Worm (Caenorhabditis elegans) whole organism, L2 larva: ENCODE results near the gene C36B7.3.

ENCODE experiments used
- C34F6.9 ChIP-seq: fragments of 150-350 bp; optimal IDR thresholded peaks from 2 replicates; lab custom pipeline; 2014; ENCODE audit warnings: missing biosample characterization, missing genetic modification characterization
- F13H6.1 ChIP-seq: sonication (generic microtip); optimal IDR thresholded peaks from 2 replicates; lab custom pipeline; 2016; ENCODE audit warnings: missing genetic modification characterization, missing compliant biosample characterization
- R02D3.7 ChIP-seq: fragments of 150-350 bp; optimal IDR thresholded peaks from 2 replicates; lab custom pipeline; 2014; ENCODE audit warnings: missing biosample characterization, missing genetic modification characterization
- Y55F3AM.14 ChIP-seq: fragments of 200-800 bp; sonication (Bioruptor generic); optimal IDR thresholded peaks from 2 replicates; lab custom pipeline; 2018; ENCODE audit warnings: mild to moderate bottlenecking, missing genetic modification characterization, missing compliant biosample characterization
- alr-1 ChIP-seq: fragments of 150-350 bp; optimal IDR thresholded peaks from 2 replicates; lab custom pipeline; 2014; ENCODE audit warnings: missing biosample characterization, missing genetic modification characterization
- ama-1 ChIP-seq: fragments of 150-350 bp; optimal IDR thresholded peaks from 2 replicates; lab custom pipeline; 2018; ENCODE audit warnings: inconsistent platforms
- blmp-1 ChIP-seq: sonication (generic microtip); optimal IDR thresholded peaks from 2 replicates; lab custom pipeline; 2017; ENCODE audit warnings: missing genetic modification characterization, mild to moderate bottlenecking, missing compliant biosample characterization, antibody characterized with exemption, moderate library complexity; ENCODE audit not compliant: insufficient read depth
- ceh-16 ChIP-seq: fragments of 150-350 bp; optimal IDR thresholded peaks from 2 replicates; lab custom pipeline; 2014; ENCODE audit warnings: missing biosample characterization, missing genetic modification characterization
- crh-2 ChIP-seq: sonication (generic microtip); optimal IDR thresholded peaks from 2 replicates; lab custom pipeline; 2017; ENCODE audit warnings: missing biosample characterization, missing genetic modification characterization
- elt-1 ChIP-seq: fragments of 150-350 bp; optimal IDR thresholded peaks from 2 replicates; lab custom pipeline; 2014; ENCODE audit warnings: missing biosample characterization, missing genetic modification characterization
- fos-1 ChIP-seq: fragments of 150-350 bp; optimal IDR thresholded peaks from 2 replicates; lab custom pipeline; 2014; ENCODE audit warnings: missing biosample characterization, missing genetic modification characterization
- lin-11 ChIP-seq: fragments of 150-350 bp; sonication (generic microtip); optimal IDR thresholded peaks from 2 replicates; lab custom pipeline; 2014; ENCODE audit warnings: missing biosample characterization, missing genetic modification characterization, inconsistent platforms, mixed read lengths
- lin-13 ChIP-seq: fragments of 150-350 bp; optimal IDR thresholded peaks from 2 replicates; lab custom pipeline; 2014; ENCODE audit warnings: missing biosample characterization, missing genetic modification reagents, missing genetic modification characterization
- lsy-2 ChIP-seq, 2 experiments: fragments of 150-350 bp in 1 of 2; sonication (generic microtip) in 1 of 2; optimal IDR thresholded peaks; 2 replicates each; lab custom pipeline; 2014 to 2017; ENCODE audit warnings: missing biosample characterization in 2 of 2, missing genetic modification characterization in 2 of 2
- mbf-1 ChIP-seq: sonication (generic microtip); optimal IDR thresholded peaks from 2 replicates; lab custom pipeline; 2017; ENCODE audit warnings: missing biosample characterization, missing genetic modification characterization
- nhr-129 ChIP-seq: fragments of 150-350 bp; optimal IDR thresholded peaks from 2 replicates; lab custom pipeline; 2014; ENCODE audit warnings: missing biosample characterization, missing genetic modification characterization
- nhr-23 ChIP-seq: fragments of 150-350 bp; optimal IDR thresholded peaks from 2 replicates; lab custom pipeline; 2014; ENCODE audit warnings: missing biosample characterization, missing genetic modification reagents, missing genetic modification characterization
- nhr-237 ChIP-seq: fragments of 150-350 bp; optimal IDR thresholded peaks from 2 replicates; lab custom pipeline; 2014; ENCODE audit warnings: missing biosample characterization, missing genetic modification characterization
- nhr-6 ChIP-seq: fragments of 150-350 bp; optimal IDR thresholded peaks from 2 replicates; lab custom pipeline; 2014; ENCODE audit warnings: missing biosample characterization, missing genetic modification characterization
- nhr-77 ChIP-seq: fragments of 150-350 bp; optimal IDR thresholded peaks from 2 replicates; lab custom pipeline; 2014; ENCODE audit warnings: missing biosample characterization, missing genetic modification characterization
- peb-1 ChIP-seq: fragments of 150-350 bp; optimal IDR thresholded peaks from 2 replicates; lab custom pipeline; 2014; ENCODE audit warnings: missing biosample characterization, missing genetic modification characterization
- sem-4 ChIP-seq: fragments of 150-350 bp; optimal IDR thresholded peaks from 2 replicates; lab custom pipeline; 2014; ENCODE audit warnings: missing biosample characterization, missing genetic modification reagents, missing genetic modification characterization
- sma-3 ChIP-seq: sonication (generic microtip); optimal IDR thresholded peaks from 2 replicates; lab custom pipeline; 2016; ENCODE audit warnings: missing genetic modification reagents, missing genetic modification characterization, missing compliant biosample characterization
- sma-9 ChIP-seq, 2 experiments: fragments of 150-350 bp in 1 of 2; sonication (generic microtip) in 1 of 2; optimal IDR thresholded peaks; 2 replicates each; lab custom pipeline; 2014 to 2016; ENCODE audit warnings: missing genetic modification characterization in 2 of 2, mild to moderate bottlenecking in 1 of 2, missing biosample characterization in 1 of 2, missing compliant biosample characterization in 1 of 2, missing genetic modification reagents in 1 of 2, moderate library complexity in 1 of 2
- snpc-4 ChIP-seq: fragments of 150-350 bp; optimal IDR thresholded peaks from 2 replicates; lab custom pipeline; 2014; ENCODE audit warnings: missing biosample characterization, missing genetic modification characterization
- unc-39 ChIP-seq: fragments of 150-350 bp; optimal IDR thresholded peaks from 2 replicates; lab custom pipeline; 2014; ENCODE audit warnings: missing biosample characterization, missing genetic modification characterization
- unc-55 ChIP-seq: fragments of 150-350 bp; sonication (generic microtip); optimal IDR thresholded peaks from 3 replicates; lab custom pipeline; 2014; ENCODE audit warnings: missing biosample characterization, missing genetic modification reagents, missing genetic modification characterization
- zag-1 ChIP-seq: fragments of 150-350 bp; optimal IDR thresholded peaks from 2 replicates; lab custom pipeline; 2014; ENCODE audit warnings: missing biosample characterization, missing genetic modification characterization
- ztf-1 ChIP-seq: fragments of 200-800 bp; sonication (Bioruptor generic); conservative IDR thresholded peaks from 2 replicates; pipeline ENCODE4 v1.3.6; 2022; ENCODE audit warnings: missing genetic modification characterization, missing compliant biosample characterization
- ztf-11 ChIP-seq: sonication (generic microtip); optimal IDR thresholded peaks from 2 replicates; lab custom pipeline; 2017; ENCODE audit warnings: missing biosample characterization, missing genetic modification characterization

The C36B7.3 gene

ce11 chrX:7099049-7099448, 2.5 kb upstream of the C36B7.3 start:
- no peak for TF ChIP-seq lin-11
- no peak for TF ChIP-seq mbf-1 (tag; lab: Kevin White, UChicago)
- no peak for TF ChIP-seq sma-9 (GFP tag; optimal IDR thresholded peaks at IDR 0.05; lab: Kevin White, UChicago)
- TF ChIP-seq sma-9 (tag; optimal IDR thresholded peaks at IDR 0.05; lab: Kevin White, UChicago), result no peak
- TF ChIP-seq nhr-6, result no peak
- TF ChIP-seq alr-1 (tag; lab: Kevin White, UChicago), result no peak
- TF ChIP-seq snpc-4, result no peak
- TF ChIP-seq unc-39 (tag; lab: Kevin White, UChicago), result no peak
- no peak for TF ChIP-seq ceh-16 (tag; lab: Kevin White, UChicago)
- TF ChIP-seq zag-1 (tag; lab: Kevin White, UChicago), result no peak
- no peak for TF ChIP-seq nhr-77 (tag; lab: Kevin White, UChicago)
- no peak for TF ChIP-seq sem-4 (tag; lab: Kevin White, UChicago)
- TF ChIP-seq ama-1 (lab: Kevin White, UChicago), result no peak

DNA sequence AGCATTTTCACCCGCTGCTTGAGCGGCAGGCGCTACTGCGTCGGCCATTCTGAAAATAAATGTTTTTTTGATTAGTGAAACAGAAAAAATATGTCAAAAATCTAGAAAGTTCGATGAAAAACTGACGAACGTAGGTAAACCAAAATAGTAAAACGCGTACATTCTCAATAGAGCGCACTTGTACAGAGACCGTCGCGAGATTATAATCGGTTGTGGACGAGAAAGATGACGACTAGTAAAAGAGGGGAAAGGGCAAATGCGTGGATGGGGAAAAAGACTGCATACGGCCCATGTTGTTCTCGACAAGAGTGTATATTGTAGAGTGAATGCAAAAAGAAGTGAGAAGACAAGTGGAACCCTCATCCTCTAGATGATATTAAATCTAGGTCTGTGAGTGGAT, 1.3 kb upstream of the C36B7.3 start, which contains the start of gene C36B7.6:
Gene C36B7.6, minus strand, starts transcription at position 49 of the 400 bp plus-strand sequence.
- TF ChIP-seq nhr-237 (tag; lab: Kevin White, UChicago) (no peak), ceh-16 (tag; lab: Kevin White, UChicago) (no peak), zag-1 (tag; lab: Kevin White, UChicago) (no peak), fos-1 (peak; percentile 43), C34F6.9 (tag; lab: Kevin White, UChicago) (peak; percentile 54), unc-55 (peak; percentile 37), crh-2 (peak; percentile 30), alr-1 (tag; lab: Kevin White, UChicago) (no peak), sma-3 (GFP tag; lab: Kevin White, UChicago) (peak; percentile 3), lsy-2 (tag; optimal IDR thresholded peaks at IDR 0.05; lab: Kevin White, UChicago) (no peak), nhr-129 (tag; lab: Kevin White, UChicago) (peak; percentile 53)
- TF ChIP-seq, all 48 proteins: peak for 6

ce11 chrX:7106103-7106502, 4.5 kb downstream of the C36B7.3 start, which contains the start of gene C36B7.2:
Gene C36B7.2 (plus strand): TSS chrX:7106403.
- TF ChIP-seq nhr-237 (tag; lab: Kevin White, UChicago), result no peak
- TF ChIP-seq ztf-1 (GFP tag; lab: Robert Waterston, UW), result no peak
- no peak for TF ChIP-seq lin-13 (GFP tag; lab: Kevin White, UChicago)
- no peak for TF ChIP-seq blmp-1
- TF ChIP-seq elt-1 (tag; lab: Kevin White, UChicago), result no peak

DNA sequence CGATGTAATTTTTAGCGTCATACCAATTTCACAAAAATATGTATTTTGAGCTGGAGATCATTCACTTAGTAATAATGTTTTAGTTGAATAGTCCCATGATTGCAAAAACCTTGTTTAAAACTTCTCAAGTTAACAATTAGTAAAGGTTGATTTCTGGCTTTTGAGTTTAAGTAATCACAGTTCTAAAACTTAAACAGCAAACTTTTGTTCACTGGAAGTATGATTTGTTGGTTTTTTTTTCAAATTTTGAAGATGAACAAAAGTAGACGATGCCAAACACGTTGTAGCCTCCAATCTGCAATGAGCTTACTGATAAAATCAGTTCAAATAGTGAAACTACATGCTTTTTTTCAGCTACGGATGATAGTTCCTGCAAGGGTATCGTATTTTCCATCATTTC, 11.0 kb downstream of the C36B7.3 start, which contains the start of gene C36B7.1:
Gene C36B7.1, plus strand, starts transcription at position 301 of the 400 bp plus-strand sequence.
- no peak for TF ChIP-seq nhr-6
- TF ChIP-seq unc-39 (tag; lab: Kevin White, UChicago), result no peak
- TF ChIP-seq nhr-23, result no peak
- TF ChIP-seq F13H6.1, result no peak
- no peak for TF ChIP-seq sma-9 (GFP tag; optimal IDR thresholded peaks at IDR 0.05; lab: Kevin White, UChicago)
- TF ChIP-seq sma-9 (tag; optimal IDR thresholded peaks at IDR 0.05; lab: Kevin White, UChicago), result no peak
- no peak for TF ChIP-seq peb-1 (tag; lab: Kevin White, UChicago)
- TF ChIP-seq nhr-77 (tag; lab: Kevin White, UChicago), result no peak
- no peak for TF ChIP-seq elt-1 (tag; lab: Kevin White, UChicago)

ce11 chrX:7116896-7117295, 15.3 kb downstream of the C36B7.3 start, which contains the start of gene hen-1:
Gene hen-1 (minus strand): TSS chrX:7116996.
- no peak for TF ChIP-seq ztf-11 (tag; lab: Kevin White, UChicago)
- no peak for TF ChIP-seq sma-9 (GFP tag; optimal IDR thresholded peaks at IDR 0.05; lab: Kevin White, UChicago)
- no peak for TF ChIP-seq sma-9 (tag; optimal IDR thresholded peaks at IDR 0.05; lab: Kevin White, UChicago)
- TF ChIP-seq elt-1 (tag; lab: Kevin White, UChicago), result no peak
- TF ChIP-seq Y55F3AM.14 (GFP tag; lab: Kevin White, UChicago), result no peak
- TF ChIP-seq F13H6.1, result no peak

- TF ChIP-seq lsy-2 (tag; optimal IDR thresholded peaks at IDR 0.05; lab: Kevin White, UChicago) (no peak), F13H6.1 (no peak), R02D3.7 (tag; lab: Kevin White, UChicago) (no peak), sem-4 (tag; lab: Kevin White, UChicago) (no peak), unc-55 (no peak)
Observed at ce11 chrX:7122655-7123054, 21.1 kb downstream of the C36B7.3 start.
